Fruit fly (Drosophila melanogaster): Measurements from ENCODE around the gene CG5391.
"Not testable (repeated sequence)": the region's sequence is repeated elsewhere in the genome, so short reads cannot be mapped to it uniquely, and the experiment has no call there.

Gene CG5391

dm6 chr3R:22356464-22357410 is 22.8 kb upstream of the CG5391 start, which contains the start of gene Sar1:
Gene Sar1, plus strand, starts transcription at chr3R:22356685.
- TF ChIP-seq CTCF (optimal IDR thresholded peaks at IDR 0.05) (peak; percentile 72 to 77), CG8478 (optimal IDR thresholded peaks at IDR 0.05) (no peak)

dm6 chr3R:22351396-22351795 is 17.4 kb upstream of the CG5391 start, which contains the start of gene rdhB:
Gene rdhB, plus strand, starts transcription at chr3R:22351696.
- TF ChIP-seq CTCF (optimal IDR thresholded peaks at IDR 0.05) (no peak), CG8478 (optimal IDR thresholded peaks at IDR 0.05) (no peak)

dm6 chr3R:22342708-22343107 is 8.8 kb upstream of the CG5391 start:
- TF ChIP-seq CG8478 (optimal IDR thresholded peaks at IDR 0.05) (no peak), CTCF (optimal IDR thresholded peaks at IDR 0.05) (no peak)

- TF ChIP-seq CTCF (optimal IDR thresholded peaks at IDR 0.05): no peak
- no peak for TF ChIP-seq CG8478 (optimal IDR thresholded peaks at IDR 0.05)
These were observed 8.2 kb upstream of the CG5391 start, which contains the start of gene CG5386 for dm6 chr3R:22342151-22342550. Gene CG5386, minus strand, starts transcription at chr3R:22342251.

dm6 chr3R:22341652-22342051 is 7.7 kb upstream of the CG5391 start:
- no peak for TF ChIP-seq CG8478 (optimal IDR thresholded peaks at IDR 0.05)
- no peak for TF ChIP-seq CTCF (optimal IDR thresholded peaks at IDR 0.05)

- no peak for TF ChIP-seq CG8478 (optimal IDR thresholded peaks at IDR 0.05)
These were observed 6.3 kb upstream of the CG5391 start, which contains the start of gene CG5388 for dm6 chr3R:22340207-22340606. Gene CG5388, minus strand, starts transcription at chr3R:22340307.

- TF ChIP-seq CTCF (optimal IDR thresholded peaks at IDR 0.05) (no peak), CG8478 (optimal IDR thresholded peaks at IDR 0.05) (no peak)
These were observed 5.6 kb upstream of the CG5391 start for dm6 chr3R:22339510-22339909.

- TF ChIP-seq CG8478 (optimal IDR thresholded peaks at IDR 0.05) (no peak), CTCF (optimal IDR thresholded peaks at IDR 0.05) (no peak)
These were observed 2.3 kb downstream of the CG5391 start, which contains the start of gene CG13862 for dm6 chr3R:22331691-22332090. Gene CG13862, plus strand, starts transcription at chr3R:22331991.

- TF ChIP-seq CG8478 (optimal IDR thresholded peaks at IDR 0.05) (no peak), CTCF (optimal IDR thresholded peaks at IDR 0.05) (no peak)
These were observed 3.3 kb downstream of the CG5391 start, which contains the start of gene CG33721 for dm6 chr3R:22330512-22331119. Gene CG33721, plus strand, starts transcription at chr3R:22331069.

dm6 chr3R:22328665-22329350 is 5.1 kb downstream of the CG5391 start, which contains the start of gene CG7080:
Gene CG7080, plus strand, starts transcription at chr3R:22329300.
- TF ChIP-seq CG8478 (optimal IDR thresholded peaks at IDR 0.05) (no peak), CTCF (optimal IDR thresholded peaks at IDR 0.05) (no peak)

dm6 chr3R:22324736-22325135 is 9.2 kb downstream of the CG5391 start:
- TF ChIP-seq CTCF (optimal IDR thresholded peaks at IDR 0.05) (no peak), CG8478 (optimal IDR thresholded peaks at IDR 0.05) (no peak)

- TF ChIP-seq CG8478 (optimal IDR thresholded peaks at IDR 0.05) (no peak), CTCF (optimal IDR thresholded peaks at IDR 0.05) (no peak)
These were observed 10.0 kb downstream of the CG5391 start, which contains the start of gene CG34377 for dm6 chr3R:22323994-22324393. Gene CG34377, minus strand, starts transcription at chr3R:22324094.

dm6 chr3R:22300064-22300463 is 33.9 kb downstream of the CG5391 start:
- no peak for TF ChIP-seq CG8478 (optimal IDR thresholded peaks at IDR 0.05)
- TF ChIP-seq CTCF (optimal IDR thresholded peaks at IDR 0.05): no peak

- TF ChIP-seq CG8478, CTCF (optimal IDR thresholded peaks at IDR 0.05): not testable (repeated sequence)
These were observed 35.4 kb downstream of the CG5391 start, which contains the start of gene CG7084 for dm6 chr3R:22298505-22298904. Gene CG7084, plus strand, starts transcription at chr3R:22298805.

- TF ChIP-seq CG8478 (optimal IDR thresholded peaks at IDR 0.05): no peak
- no peak for TF ChIP-seq CTCF (optimal IDR thresholded peaks at IDR 0.05)
These were observed 45.6 kb downstream of the CG5391 start for dm6 chr3R:22288305-22288704.

All from S2 (cell line).